Worm (Caenorhabditis elegans): ENCODE data around the gene nol-6.

- TF ChIP-seq nhr-77 (tag; optimal IDR thresholded peaks at IDR 0.05) (no peak), elt-3 (tag; optimal IDR thresholded peaks at IDR 0.05) (no peak), skn-1 (tag; optimal IDR thresholded peaks at IDR 0.05) (no peak), nhr-76 (tag; optimal IDR thresholded peaks at IDR 0.05) (no peak), nhr-12 (tag; optimal IDR thresholded peaks at IDR 0.05) (no peak), unc-62 (GFP tag; optimal IDR thresholded peaks at IDR 0.05) (no peak), ztf-11 (tag; optimal IDR thresholded peaks at IDR 0.05) (no peak), ceh-28 (tag; optimal IDR thresholded peaks at IDR 0.05) (no peak), lin-39 (tag; optimal IDR thresholded peaks at IDR 0.05) (no peak), nhr-237 (tag; optimal IDR thresholded peaks at IDR 0.05) (no peak), aly-2 (tag; optimal IDR thresholded peaks at IDR 0.05) (no peak)
Observed at ce11 chrII:1476016-1476415, 38.7 kb upstream of the nol-6 start.

Data from whole organism, L3 larva.